Fruit fly (Drosophila melanogaster) whole organism, embryonic: ENCODE measurements around the gene Chd1.

Experiments used
- BtbVII ChIP-seq: fragments of 200-800 bp; sonication (Bioruptor generic); optimal IDR thresholded peaks from 3 replicates; lab custom pipeline; 2017; ENCODE audit warnings: missing biosample characterization, mild to moderate bottlenecking, missing genetic modification characterization
- CG10543 ChIP-seq: fragments of 200-800 bp; sonication (Bioruptor generic); optimal IDR thresholded peaks from 3 replicates; lab custom pipeline; 2017; ENCODE audit warnings: missing biosample characterization, mild to moderate bottlenecking, missing genetic modification characterization, moderate library complexity
- CG10654 ChIP-seq: fragments of 200-800 bp; sonication (Bioruptor generic); optimal IDR thresholded peaks from 2 replicates; lab custom pipeline; 2016; ENCODE audit warnings: missing biosample characterization, missing genetic modification characterization
- CG11560 ChIP-seq: fragments of 200-800 bp; sonication (Bioruptor generic); IDR thresholded peaks from 3 replicates; pipeline ENCODE4 v1.3.6; 2022; ENCODE audit warnings: missing biosample characterization, missing genetic modification characterization
- CG11696 ChIP-seq: fragments of 200-800 bp; sonication (Bioruptor generic); IDR thresholded peaks from 2 replicates; pipeline ENCODE4 v1.3.6; 2022; ENCODE audit warnings: missing biosample characterization, missing genetic modification characterization
- CG15011 ChIP-seq: fragments of 200-800 bp; sonication (Bioruptor generic); optimal IDR thresholded peaks from 3 replicates; lab custom pipeline; 2018; ENCODE audit warnings: missing biosample characterization, mild to moderate bottlenecking, missing genetic modification characterization
- CG16813 ChIP-seq: fragments of 200-800 bp; sonication (Bioruptor generic); IDR thresholded peaks from 3 replicates; pipeline ENCODE4 v1.3.6; 2022; ENCODE audit warnings: missing biosample characterization, missing genetic modification characterization; ENCODE audit not compliant: partially characterized antibody
- CG2120 ChIP-seq: fragments of 200-800 bp; sonication (Bioruptor generic); optimal IDR thresholded peaks from 3 replicates; lab custom pipeline; 2016; ENCODE audit warnings: missing biosample characterization, missing genetic modification characterization
- CG2199 ChIP-seq: fragments of 200-800 bp; sonication (Bioruptor generic); IDR thresholded peaks from 3 replicates; pipeline ENCODE4 v1.3.6; 2022; ENCODE audit warnings: missing biosample characterization, missing genetic modification characterization
- CG31224 ChIP-seq: fragments of 200-800 bp; sonication (Bioruptor generic); IDR thresholded peaks from 2 replicates; pipeline ENCODE4 v1.3.6; 2022; ENCODE audit warnings: missing biosample characterization, missing genetic modification characterization
- CG31441 ChIP-seq: fragments of 200-800 bp; sonication (Bioruptor generic); IDR thresholded peaks from 2 replicates; pipeline ENCODE4 v1.3.6; 2022; ENCODE audit warnings: missing biosample characterization, missing genetic modification characterization
- CG3838 ChIP-seq: fragments of 200-800 bp; sonication (Bioruptor generic); optimal IDR thresholded peaks from 3 replicates; lab custom pipeline; 2016; ENCODE audit warnings: missing biosample characterization, missing genetic modification characterization
- CG4404 ChIP-seq: fragments of 200-800 bp; sonication (Bioruptor generic); IDR thresholded peaks from 2 replicates; pipeline ENCODE4 v1.3.6; 2022; ENCODE audit warnings: missing biosample characterization, missing genetic modification characterization
- CG6272 ChIP-seq: fragments of 200-800 bp; sonication (Bioruptor generic); IDR thresholded peaks from 2 replicates; pipeline ENCODE4 v1.3.6; 2022; ENCODE audit warnings: missing biosample characterization, missing genetic modification characterization
- CG8290 ChIP-seq, 3 experiments: fragments of 200-800 bp; sonication (Bioruptor generic); optimal IDR thresholded peaks; 2 replicates each; lab custom pipeline; 2016 to 2019; ENCODE audit warnings: missing biosample characterization in 3 of 3, missing genetic modification characterization in 3 of 3, mild to moderate bottlenecking in 2 of 3, moderate library complexity in 1 of 3
- CG8478 ChIP-seq: fragments of >200 bp; optimal IDR thresholded peaks from 2 replicates; lab custom pipeline; 2018
- CG9215 ChIP-seq: fragments of 200-800 bp; sonication (Bioruptor generic); IDR thresholded peaks from 2 replicates; pipeline ENCODE4 v1.3.6; 2022; ENCODE audit warnings: missing biosample characterization, missing genetic modification characterization
- Doc3 ChIP-seq: fragments of 200-800 bp; sonication (Bioruptor generic); IDR thresholded peaks from 3 replicates; pipeline ENCODE4 v1.3.6; 2022; ENCODE audit warnings: missing biosample characterization, missing genetic modification characterization; ENCODE audit not compliant: partially characterized antibody
- Drgx ChIP-seq: fragments of 200-800 bp; sonication (Bioruptor generic); IDR thresholded peaks from 2 replicates; pipeline ENCODE4 v1.3.6; 2022; ENCODE audit warnings: missing biosample characterization, missing genetic modification characterization
- HmgZ ChIP-seq: fragments of 200-800 bp; sonication (Bioruptor generic); optimal IDR thresholded peaks from 2 replicates; lab custom pipeline; 2018; ENCODE audit warnings: missing biosample characterization, mild to moderate bottlenecking, missing genetic modification characterization
- Hr3 ChIP-seq: fragments of 200-800 bp; sonication (Bioruptor generic); optimal IDR thresholded peaks from 3 replicates; lab custom pipeline; 2016; ENCODE audit warnings: missing biosample characterization, missing genetic modification characterization
- Lpt ChIP-seq: fragments of >200 bp; optimal IDR thresholded peaks from 2 replicates; lab custom pipeline; 2018; ENCODE audit warnings: missing biosample characterization, missing genetic modification characterization
- MBD-R2 ChIP-seq: fragments of 200-800 bp; sonication (Bioruptor generic); IDR thresholded peaks from 2 replicates; pipeline ENCODE4 v1.3.6; 2022; ENCODE audit warnings: missing biosample characterization, missing genetic modification characterization
- MESR4 ChIP-seq: fragments of 200-800 bp; sonication (Bioruptor generic); optimal IDR thresholded peaks from 2 replicates; lab custom pipeline; 2018; ENCODE audit warnings: missing biosample characterization, mild to moderate bottlenecking, missing genetic modification characterization, moderate library complexity
- Nf-YC ChIP-seq: fragments of 200-800 bp; optimal IDR thresholded peaks from 3 replicates; lab custom pipeline; 2019; ENCODE audit warnings: missing biosample characterization, mild to moderate bottlenecking, missing genetic modification characterization, moderate library complexity
- Oaz ChIP-seq: fragments of 200-800 bp; sonication (Bioruptor generic); IDR thresholded peaks from 2 replicates; pipeline ENCODE4 v1.3.6; 2022; ENCODE audit warnings: missing biosample characterization, missing genetic modification characterization
- PHDP ChIP-seq: fragments of 200-800 bp; sonication (Bioruptor generic); optimal IDR thresholded peaks from 3 replicates; lab custom pipeline; 2018; ENCODE audit warnings: missing biosample characterization, mild to moderate bottlenecking, missing genetic modification characterization, moderate library complexity
- Sry-β ChIP-seq: fragments of 200-800 bp; sonication (Bioruptor generic); optimal IDR thresholded peaks from 2 replicates; lab custom pipeline; 2018; ENCODE audit warnings: missing biosample characterization, mild to moderate bottlenecking, missing genetic modification characterization, moderate library complexity
- Tbp ChIP-seq: fragments of >200 bp; optimal IDR thresholded peaks from 2 replicates; lab custom pipeline; 2018; ENCODE audit warnings: missing biosample characterization, missing genetic modification characterization
- az2 ChIP-seq: fragments of 200-800 bp; sonication (Bioruptor generic); optimal IDR thresholded peaks from 3 replicates; lab custom pipeline; 2016; ENCODE audit warnings: missing biosample characterization, missing genetic modification characterization
- cg ChIP-seq: fragments of 200-800 bp; sonication (Bioruptor generic); optimal IDR thresholded peaks from 3 replicates; lab custom pipeline; 2019; ENCODE audit warnings: missing biosample characterization, mild to moderate bottlenecking, missing genetic modification characterization, moderate library complexity
- chif ChIP-seq, 2 experiments: fragments of 200-800 bp; sonication (Bioruptor generic); optimal IDR thresholded peaks; 3 replicates each; lab custom pipeline; 2016; ENCODE audit warnings: missing biosample characterization in 2 of 2, missing genetic modification characterization in 2 of 2
- corto ChIP-seq: fragments of 200-800 bp; sonication (Bioruptor generic); optimal IDR thresholded peaks from 2 replicates; lab custom pipeline; 2016; ENCODE audit warnings: missing biosample characterization, mild to moderate bottlenecking, missing genetic modification characterization, moderate library complexity
- da ChIP-seq: fragments of 200-800 bp; sonication (Bioruptor generic); optimal IDR thresholded peaks from 2 replicates; lab custom pipeline; 2016; ENCODE audit warnings: missing biosample characterization, missing genetic modification characterization
- dmrt99B ChIP-seq: fragments of 200-800 bp; sonication (Bioruptor generic); optimal IDR thresholded peaks from 2 replicates; lab custom pipeline; 2018; ENCODE audit warnings: missing biosample characterization, mild to moderate bottlenecking, missing genetic modification characterization, moderate library complexity
- dysf ChIP-seq: fragments of 200-800 bp; sonication (Bioruptor generic); IDR thresholded peaks from 3 replicates; pipeline ENCODE4 v1.3.6; 2022; ENCODE audit warnings: missing biosample characterization, missing genetic modification characterization
- gcm ChIP-seq: fragments of 200-800 bp; sonication (Bioruptor generic); optimal IDR thresholded peaks from 2 replicates; lab custom pipeline; 2019; ENCODE audit warnings: missing biosample characterization, mild to moderate bottlenecking, missing genetic modification characterization, moderate library complexity
- gfzf ChIP-seq: fragments of 200-800 bp; sonication (Bioruptor generic); optimal IDR thresholded peaks from 2 replicates; lab custom pipeline; 2016; ENCODE audit warnings: missing biosample characterization, mild to moderate bottlenecking, missing genetic modification characterization, moderate library complexity
- ham ChIP-seq: fragments of 200-800 bp; sonication (Bioruptor generic); IDR thresholded peaks from 2 replicates; pipeline ENCODE4 v1.3.6; 2022; ENCODE audit warnings: missing biosample characterization, missing genetic modification characterization
- hb ChIP-seq: fragments of 200-800 bp; sonication (Bioruptor generic); IDR thresholded peaks from 3 replicates; pipeline ENCODE4 v1.3.6; 2022; ENCODE audit warnings: missing biosample characterization, missing genetic modification characterization; ENCODE audit not compliant: partially characterized antibody
- hkb ChIP-seq, 2 experiments: fragments of 200-800 bp in 1 of 2; fragments of >200 bp in 1 of 2; sonication (Bioruptor generic) in 1 of 2; IDR thresholded peaks in 1 of 2; optimal IDR thresholded peaks in 1 of 2; 2 replicates each; pipeline versions ENCODE4 v1.3.6 to Lab custom; 2017 to 2022; ENCODE audit warnings: missing biosample characterization in 1 of 2, missing genetic modification characterization in 1 of 2
- insv ChIP-seq, 2 experiments: fragments of 200-800 bp; sonication (Bioruptor generic); optimal IDR thresholded peaks; 3 replicates each; lab custom pipeline; 2016 to 2018; ENCODE audit warnings: missing biosample characterization in 2 of 2, missing genetic modification characterization in 2 of 2
- jing ChIP-seq: fragments of 200-800 bp; sonication (Bioruptor generic); optimal IDR thresholded peaks from 2 replicates; lab custom pipeline; 2018; ENCODE audit warnings: missing biosample characterization, mild to moderate bottlenecking, missing genetic modification characterization
- lbe ChIP-seq: fragments of 200-800 bp; sonication (Bioruptor generic); optimal IDR thresholded peaks from 2 replicates; lab custom pipeline; 2016; ENCODE audit warnings: missing biosample characterization, mild to moderate bottlenecking, missing genetic modification characterization
- nerfin-2 ChIP-seq: fragments of 200-800 bp; sonication (Bioruptor generic); IDR thresholded peaks from 2 replicates; pipeline ENCODE4 v1.3.6; 2022; ENCODE audit warnings: missing biosample characterization, missing genetic modification characterization; ENCODE audit not compliant: partially characterized antibody
- psq ChIP-seq: fragments of 200-800 bp; sonication (Bioruptor generic); optimal IDR thresholded peaks from 2 replicates; lab custom pipeline; 2017; ENCODE audit warnings: missing biosample characterization, missing genetic modification characterization
- run ChIP-seq: fragments of 200-800 bp; sonication (Bioruptor generic); optimal IDR thresholded peaks from 3 replicates; lab custom pipeline; 2018; ENCODE audit warnings: missing biosample characterization, mild to moderate bottlenecking, missing genetic modification characterization
- sens ChIP-seq: fragments of 200-800 bp; sonication (Bioruptor generic); peaks from one replicate; lab custom pipeline; 2016; ENCODE audit warnings: missing biosample characterization, missing genetic modification characterization
- sug ChIP-seq: fragments of 200-800 bp; optimal IDR thresholded peaks from 2 replicates; lab custom pipeline; 2019; ENCODE audit warnings: missing biosample characterization, mild to moderate bottlenecking, missing genetic modification characterization, moderate library complexity
- usp ChIP-seq: fragments of >200 bp; optimal IDR thresholded peaks from 2 replicates; lab custom pipeline; 2017; ENCODE audit warnings: missing biosample characterization, missing genetic modification characterization

The Chd1 gene

DNA sequence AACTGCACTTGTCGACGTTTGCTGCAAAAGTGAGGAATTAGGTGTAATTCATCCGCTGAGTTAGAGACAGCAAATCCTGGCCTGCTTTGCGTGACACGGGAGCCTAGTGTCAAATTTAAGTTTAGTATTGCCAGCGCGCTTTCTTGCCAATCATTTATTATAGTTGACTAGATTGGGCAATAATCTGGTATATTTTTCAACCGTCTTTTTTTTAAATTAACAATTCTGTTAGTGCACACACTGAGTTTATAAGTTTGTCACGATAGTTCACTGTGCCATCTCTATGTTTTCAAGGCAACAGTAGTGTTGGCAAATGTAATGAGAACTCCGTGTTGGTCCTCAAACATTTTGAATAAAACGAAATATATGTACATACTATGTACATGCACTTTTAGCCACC lies 10.7 kb downstream of the Chd1 start, which contains the start of the genes CG9641 and CG3165 (continued):
- peak; percentile 88 for TF ChIP-seq CG9215 (GFP tag; lab: Robert Waterston, UW)
- TF ChIP-seq Hr3 (GFP tag; lab: Kevin White, UChicago): peak; percentile 82
- peak; percentile 40 for TF ChIP-seq psq
- TF ChIP-seq sug (tag; lab: Kevin White, UChicago): peak; percentile 91
- no peak for TF ChIP-seq Lpt (GFP tag; lab: Kevin White, UChicago)
- no peak for TF ChIP-seq usp
- TF ChIP-seq CG16813 (GFP tag; lab: Robert Waterston, UW): peak; percentile 97
- peak; percentile 88 for TF ChIP-seq nerfin-2 (GFP tag; lab: Robert Waterston, UW)
- peak; percentile 84 for TF ChIP-seq dysf
- TF ChIP-seq CG4404 (GFP tag; lab: Robert Waterston, UW): peak; percentile 89
- TF ChIP-seq CG10543 (GFP tag; lab: Kevin White, UChicago): peak; percentile 70
- peak; percentile 46 for TF ChIP-seq gfzf (GFP tag; lab: Kevin White, UChicago)
- no peak for TF ChIP-seq CG11696 (GFP tag; lab: Robert Waterston, UW)
- TF ChIP-seq PHDP (tag; lab: Kevin White, UChicago): no peak
- TF ChIP-seq az2 (GFP tag; lab: Kevin White, UChicago): peak; percentile 89
- TF ChIP-seq Nf-YC: peak; percentile 80
- no peak for TF ChIP-seq jing
- peak; percentile 66; the same call in 1 of the 2 replicates for TF ChIP-seq Oaz
- TF ChIP-seq cg: no peak
- TF ChIP-seq insv (GFP tag; optimal IDR thresholded peaks at IDR 0.05; lab: Kevin White, UChicago): peak in 1 of 2 experiments; percentile 44
- peak; percentile 84 for TF ChIP-seq CG8290 (GFP tag; optimal IDR thresholded peaks at IDR 0.05; lab: Kevin White, UChicago)
- TF ChIP-seq CG8290 (tag; optimal IDR thresholded peaks at IDR 0.05; lab: Kevin White, UChicago): peak in 1 of 2 experiments; percentile 77
- peak; percentile 83 to 90 for TF ChIP-seq chif (GFP tag; optimal IDR thresholded peaks at IDR 0.05; lab: Kevin White, UChicago)
- TF ChIP-seq dmrt99B (tag; lab: Kevin White, UChicago): no peak
- TF ChIP-seq lbe (GFP tag; lab: Kevin White, UChicago): peak; percentile 89
- TF ChIP-seq da (GFP tag; lab: Kevin White, UChicago): peak; percentile 63
- TF ChIP-seq CG6272 (GFP tag; lab: Robert Waterston, UW): peak; percentile 85
- peak; percentile 59 for TF ChIP-seq CG3838
- peak; percentile 94 for TF ChIP-seq hb
- TF ChIP-seq CG31224 (GFP tag; lab: Robert Waterston, UW): peak; percentile 49; the same call in 1 of the 2 replicates
- TF ChIP-seq Drgx (GFP tag; lab: Robert Waterston, UW): peak; percentile 77
- no peak for TF ChIP-seq CG8478
- peak; percentile 20; the same call in 1 of the 2 replicates for TF ChIP-seq ham (GFP tag; lab: Robert Waterston, UW)
- peak; percentile 38 for TF ChIP-seq MESR4 (GFP tag; lab: Kevin White, UChicago)
- TF ChIP-seq sens: peak; percentile 98
- TF ChIP-seq Sry-β (GFP tag; lab: Kevin White, UChicago): peak; percentile 60
- TF ChIP-seq CG31441 (GFP tag; lab: Robert Waterston, UW): no peak; the same call in 1 of the 2 replicates
- TF ChIP-seq CG15011 (GFP tag; lab: Kevin White, UChicago): no peak
- TF ChIP-seq hkb (optimal IDR thresholded peaks at IDR 0.05; lab: Kevin White, UChicago): no peak
- peak; percentile 85 for TF ChIP-seq hkb (GFP tag; IDR thresholded peaks at IDR 0.05; lab: Robert Waterston, UW)
- peak; percentile 90 for TF ChIP-seq HmgZ (tag; lab: Kevin White, UChicago)
- peak; percentile 20 for TF ChIP-seq run (tag; lab: Kevin White, UChicago)
- peak; percentile 98 for TF ChIP-seq Doc3 (GFP tag; lab: Robert Waterston, UW)
- TF ChIP-seq corto (GFP tag; lab: Kevin White, UChicago): no peak
- TF ChIP-seq CG2120 (GFP tag; lab: Kevin White, UChicago): peak; percentile 92
- no peak for TF ChIP-seq Tbp (GFP tag; lab: Kevin White, UChicago)
- TF ChIP-seq CG11560 (tag; lab: Robert Waterston, UW): peak; percentile 72; the same call in 2 of the 3 replicates
- TF ChIP-seq MBD-R2 (GFP tag; lab: Robert Waterston, UW): peak; percentile 89
- no peak for TF ChIP-seq BtbVII (GFP tag; lab: Kevin White, UChicago)
- peak; percentile 81 for TF ChIP-seq CG10654 (GFP tag; lab: Kevin White, UChicago)
- no peak for TF ChIP-seq gcm (GFP tag; lab: Kevin White, UChicago)
- TF ChIP-seq CG2199 (GFP tag; lab: Robert Waterston, UW): peak; percentile 80; the same call in 2 of the 3 replicates
